Worm (Caenorhabditis elegans) whole organism, L4 larva: ENCODE results near the gene taap-1.

Experiments
- F44E2.7 ChIP-seq: fragments of 200-800 bp; sonication (Bioruptor generic); IDR thresholded peaks from 2 replicates; pipeline ENCODE4 v2.1.2; 2022; ENCODE audit warnings: missing genetic modification characterization, missing compliant biosample characterization
- ZK337.2 ChIP-seq: fragments of 200-800 bp; sonication (Bioruptor generic); IDR thresholded peaks from 2 replicates; pipeline ENCODE4 v1.3.6; 2022; ENCODE audit warnings: missing genetic modification reagents, missing genetic modification characterization, missing compliant biosample characterization
- aha-1 ChIP-seq: fragments of 150-350 bp; peaks from one replicate; lab custom pipeline; 2014; ENCODE audit warnings: missing biosample characterization, missing genetic modification characterization
- duxl-1 ChIP-seq: sonication (generic microtip); optimal IDR thresholded peaks from 2 replicates; lab custom pipeline; 2016; ENCODE audit warnings: mild to moderate bottlenecking, missing genetic modification characterization, moderate library complexity, missing compliant biosample characterization; ENCODE audit not compliant: poor library complexity
- dve-1 ChIP-seq: sonication (generic microtip); optimal IDR thresholded peaks from 2 replicates; lab custom pipeline; 2017; ENCODE audit warnings: antibody characterized with exemption, mild to moderate bottlenecking, missing genetic modification characterization, missing compliant biosample characterization; ENCODE audit not compliant: insufficient read depth
- hmg-1.1 ChIP-seq: fragments of 200-800 bp; sonication (Bioruptor generic); IDR thresholded peaks from 2 replicates; pipeline ENCODE4 v1.3.6; 2022; ENCODE audit warnings: missing genetic modification reagents, missing genetic modification characterization, missing compliant biosample characterization
- lin-29 ChIP-seq: fragments of 200-800 bp; sonication (Bioruptor generic); IDR thresholded peaks from 2 replicates; pipeline ENCODE4 v1.3.6; 2022; ENCODE audit warnings: missing genetic modification reagents, missing genetic modification characterization, missing compliant biosample characterization
- nhr-10 ChIP-seq: fragments of 150-350 bp; optimal IDR thresholded peaks from 2 replicates; lab custom pipeline; 2014; ENCODE audit warnings: missing biosample characterization, missing genetic modification characterization
- zag-1 ChIP-seq: fragments of 150-350 bp; optimal IDR thresholded peaks from 2 replicates; lab custom pipeline; 2014; ENCODE audit warnings: missing biosample characterization, missing genetic modification characterization
- zip-2 ChIP-seq: fragments of 150-350 bp; optimal IDR thresholded peaks from 2 replicates; lab custom pipeline; 2014; ENCODE audit warnings: missing biosample characterization, missing genetic modification characterization

DNA sequence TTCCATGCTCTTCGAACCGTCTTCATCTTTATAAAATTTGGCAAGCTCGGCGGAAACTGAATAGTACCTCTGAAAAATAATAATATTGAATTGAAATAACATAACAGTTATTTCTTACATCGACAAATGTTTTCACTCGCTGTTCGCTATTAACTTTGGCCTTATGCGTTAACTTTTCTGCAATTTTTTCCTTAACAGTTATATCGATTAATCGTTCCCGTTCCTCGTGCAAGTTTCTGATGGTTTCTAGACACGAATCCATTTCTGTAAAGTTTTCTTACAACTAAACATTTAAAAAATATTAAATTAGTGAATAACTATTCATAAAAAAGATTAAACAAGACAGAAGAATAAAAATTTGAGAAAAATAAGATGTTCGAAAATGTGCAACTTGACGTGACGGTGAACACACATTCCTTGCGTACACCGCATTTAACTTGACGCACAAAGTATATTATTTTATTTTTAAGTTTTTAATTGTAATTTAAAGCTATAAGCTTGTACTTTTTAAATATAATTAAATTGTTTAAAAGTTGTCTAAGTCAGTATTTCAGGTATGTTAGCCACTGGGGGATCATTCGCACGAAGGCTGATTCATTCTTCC lies 41.6 kb upstream of the taap-1 start, which contains the start of the genes prp-9 and mrps-18B:
- TF ChIP-seq hmg-1.1 (GFP tag; lab: Robert Waterston, UW) (no peak), dve-1 (tag; lab: Kevin White, UChicago) (no peak), ZK337.2 (GFP tag; lab: Robert Waterston, UW) (no peak), lin-29 (GFP tag; lab: Robert Waterston, UW) (no peak), duxl-1 (tag; lab: Kevin White, UChicago) (no peak), F44E2.7 (GFP tag; lab: Robert Waterston, UW) (no peak), nhr-10 (tag; lab: Kevin White, UChicago) (no peak), aha-1 (no peak), zag-1 (no peak), zip-2 (tag; lab: Kevin White, UChicago) (no peak)
